Fruit fly (Drosophila melanogaster) whole organism, embryonic: ENCODE data around the gene Fum1.
A peak's percentile ranks its signal among the peaks of the same experiment; 100 is the strongest.

Experiments
- CG10543 ChIP-seq: fragments of 200-800 bp; sonication (Bioruptor generic); optimal IDR thresholded peaks from 3 replicates; lab custom pipeline; 2017; ENCODE audit warnings: missing biosample characterization, mild to moderate bottlenecking, missing genetic modification characterization, moderate library complexity
- CG10979 ChIP-seq: fragments of 200-800 bp; sonication (Bioruptor generic); optimal IDR thresholded peaks from 2 replicates; lab custom pipeline; 2018; ENCODE audit warnings: missing biosample characterization, mild to moderate bottlenecking, missing genetic modification characterization, moderate library complexity
- CG11247 ChIP-seq: fragments of 200-800 bp; sonication (Bioruptor generic); IDR thresholded peaks from 2 replicates; pipeline ENCODE4 v1.3.6; 2022; ENCODE audit warnings: missing biosample characterization, missing genetic modification characterization
- CG12104 ChIP-seq: fragments of 200-800 bp; sonication (Bioruptor generic); optimal IDR thresholded peaks from 3 replicates; lab custom pipeline; 2016; ENCODE audit warnings: missing biosample characterization, missing genetic modification characterization
- CG1233 ChIP-seq: fragments of 200-800 bp; sonication (Bioruptor generic); optimal IDR thresholded peaks from 4 replicates; lab custom pipeline; 2018; ENCODE audit warnings: missing biosample characterization, mild to moderate bottlenecking, missing genetic modification characterization
- CG12659 ChIP-seq: fragments of 200-800 bp; sonication (Bioruptor generic); optimal IDR thresholded peaks from 3 replicates; lab custom pipeline; 2017; ENCODE audit warnings: mild to moderate bottlenecking, missing biosample characterization, missing genetic modification reagents, missing genetic modification characterization
- CG13287 ChIP-seq: fragments of 200-800 bp; sonication (Bioruptor generic); IDR thresholded peaks from 2 replicates; pipeline ENCODE4 v1.3.6; 2022; ENCODE audit warnings: missing biosample characterization, missing genetic modification characterization; ENCODE audit not compliant: partially characterized antibody
- CG13894 ChIP-seq: fragments of 200-800 bp; sonication (Bioruptor generic); optimal IDR thresholded peaks from 3 replicates; lab custom pipeline; 2018; ENCODE audit warnings: missing biosample characterization, mild to moderate bottlenecking, missing genetic modification characterization, moderate library complexity
- CG14441 ChIP-seq: fragments of 200-800 bp; sonication (Bioruptor generic); IDR thresholded peaks from 2 replicates; pipeline ENCODE4 v1.3.6; 2022; ENCODE audit warnings: missing biosample characterization, missing genetic modification characterization
- CG1602 ChIP-seq: fragments of 200-800 bp; sonication (Bioruptor generic); optimal IDR thresholded peaks from 3 replicates; lab custom pipeline; 2016; ENCODE audit warnings: missing biosample characterization, missing genetic modification characterization
- CG1647 ChIP-seq: fragments of 200-800 bp; sonication (Bioruptor generic); optimal IDR thresholded peaks from 3 replicates; lab custom pipeline; 2016; ENCODE audit warnings: missing biosample characterization, missing genetic modification characterization
- CG17328 ChIP-seq: fragments of 200-800 bp; sonication (Bioruptor generic); IDR thresholded peaks from 2 replicates; pipeline ENCODE4 v1.3.6; 2022; ENCODE audit warnings: missing biosample characterization, missing genetic modification characterization
- CG17359 ChIP-seq: fragments of 200-800 bp; sonication (Bioruptor generic); optimal IDR thresholded peaks from 3 replicates; lab custom pipeline; 2018; ENCODE audit warnings: missing biosample characterization, mild to moderate bottlenecking, missing genetic modification characterization, moderate library complexity
- CG17612 ChIP-seq: fragments of 200-800 bp; sonication (Bioruptor generic); IDR thresholded peaks from 2 replicates; pipeline ENCODE4 v1.3.6; 2022; ENCODE audit warnings: missing biosample characterization, missing genetic modification characterization
- CG18619 ChIP-seq: fragments of 200-800 bp; sonication (Bioruptor generic); optimal IDR thresholded peaks from 3 replicates; lab custom pipeline; 2017; ENCODE audit warnings: missing biosample characterization, mild to moderate bottlenecking, missing genetic modification characterization
- CG30431 ChIP-seq: fragments of 200-800 bp; sonication (Bioruptor generic); optimal IDR thresholded peaks from 2 replicates; lab custom pipeline; 2017; ENCODE audit warnings: missing biosample characterization, missing genetic modification characterization
- CG34224 ChIP-seq: fragments of 200-800 bp; sonication (Bioruptor generic); IDR thresholded peaks from 3 replicates; pipeline ENCODE4 v1.3.6; 2022; ENCODE audit warnings: missing biosample characterization, missing genetic modification characterization; ENCODE audit not compliant: partially characterized antibody
- CG34422 ChIP-seq: fragments of 200-800 bp; sonication (Bioruptor generic); IDR thresholded peaks from 3 replicates; pipeline ENCODE4 v1.3.6; 2022; ENCODE audit warnings: missing biosample characterization, missing genetic modification characterization
- CG6254 ChIP-seq: fragments of 200-800 bp; sonication (Bioruptor generic); optimal IDR thresholded peaks from 3 replicates; lab custom pipeline; 2017; ENCODE audit warnings: mild to moderate bottlenecking, missing biosample characterization, missing genetic modification reagents, missing genetic modification characterization
- CG7928 ChIP-seq: fragments of 200-800 bp; sonication (Bioruptor generic); optimal IDR thresholded peaks from 2 replicates; lab custom pipeline; 2017; ENCODE audit warnings: missing biosample characterization, mild to moderate bottlenecking, missing genetic modification characterization
- CG8388 ChIP-seq: fragments of 200-800 bp; sonication (Bioruptor generic); optimal IDR thresholded peaks from 2 replicates; lab custom pipeline; 2019; ENCODE audit warnings: missing biosample characterization, mild to moderate bottlenecking, missing genetic modification characterization, moderate library complexity
- CTCF ChIP-seq: fragments of 200-800 bp; sonication (Bioruptor generic); optimal IDR thresholded peaks from 2 replicates; lab custom pipeline; 2017; ENCODE audit warnings: missing biosample characterization, mild to moderate bottlenecking, missing genetic modification characterization, moderate library complexity
- D19B ChIP-seq: fragments of 200-800 bp; sonication (Bioruptor generic); optimal IDR thresholded peaks from 2 replicates; lab custom pipeline; 2017; ENCODE audit warnings: missing biosample characterization, mild to moderate bottlenecking, missing genetic modification characterization
- E2f1 ChIP-seq: fragments of 200-800 bp; sonication (Bioruptor generic); IDR thresholded peaks from 2 replicates; pipeline ENCODE4 v1.3.6; 2022; ENCODE audit warnings: missing biosample characterization, missing genetic modification characterization
- Fer2 ChIP-seq: fragments of 200-800 bp; sonication (Bioruptor generic); optimal IDR thresholded peaks from 2 replicates; lab custom pipeline; 2018; ENCODE audit warnings: missing biosample characterization, mild to moderate bottlenecking, missing genetic modification characterization, moderate library complexity
- Lpt ChIP-seq: fragments of >200 bp; optimal IDR thresholded peaks from 2 replicates; lab custom pipeline; 2018; ENCODE audit warnings: missing biosample characterization, missing genetic modification characterization
- NK7.1 ChIP-seq: fragments of 200-800 bp; sonication (Bioruptor generic); optimal IDR thresholded peaks from 3 replicates; lab custom pipeline; 2016; ENCODE audit warnings: missing biosample characterization, missing genetic modification characterization
- NfI ChIP-seq: fragments of 200-800 bp; sonication (Bioruptor generic); optimal IDR thresholded peaks from 3 replicates; lab custom pipeline; 2018; ENCODE audit warnings: missing biosample characterization, mild to moderate bottlenecking, missing genetic modification characterization, moderate library complexity
- Ravus ChIP-seq: fragments of 200-800 bp; sonication (Bioruptor generic); IDR thresholded peaks from 2 replicates; pipeline ENCODE4 v1.3.6; 2022; ENCODE audit warnings: missing biosample characterization, missing genetic modification characterization
- Trl ChIP-seq, 3 experiments: fragments of >200 bp in 2 of 3; fragments of 200-800 bp in 1 of 3; sonication (Bioruptor generic) in 1 of 3; optimal IDR thresholded peaks; 2 replicates in 1 of 3; 3 replicates in 2 of 3; lab custom pipeline; 2016 to 2017; ENCODE audit warnings: missing biosample characterization in 1 of 3, missing genetic modification characterization in 1 of 3
- ash1 ChIP-seq: fragments of 200-800 bp; sonication (Bioruptor generic); optimal IDR thresholded peaks from 2 replicates; lab custom pipeline; 2018; ENCODE audit warnings: missing biosample characterization, mild to moderate bottlenecking, missing genetic modification characterization
- btn ChIP-seq: fragments of 200-800 bp; sonication (Bioruptor generic); optimal IDR thresholded peaks from 2 replicates; lab custom pipeline; 2016; ENCODE audit warnings: missing biosample characterization, missing genetic modification characterization
- crc ChIP-seq: fragments of 200-800 bp; sonication (Bioruptor generic); optimal IDR thresholded peaks from 2 replicates; lab custom pipeline; 2016; ENCODE audit warnings: missing biosample characterization, missing genetic modification characterization
- cwo ChIP-seq: fragments of 200-800 bp; sonication (Bioruptor generic); optimal IDR thresholded peaks from 3 replicates; lab custom pipeline; 2017; ENCODE audit warnings: missing biosample characterization, missing genetic modification characterization, mild to moderate bottlenecking, moderate library complexity, missing genetic modification reagents
- dan ChIP-seq: fragments of 200-800 bp; sonication (Bioruptor generic); IDR thresholded peaks from 2 replicates; pipeline ENCODE4 v1.3.6; 2022; ENCODE audit warnings: missing biosample characterization, missing genetic modification characterization
- danr ChIP-seq: fragments of 200-800 bp; sonication (Bioruptor generic); IDR thresholded peaks from 2 replicates; pipeline ENCODE4 v1.3.6; 2022; ENCODE audit warnings: missing biosample characterization, missing genetic modification characterization
- disco-r ChIP-seq: fragments of 200-800 bp; sonication (Bioruptor generic); optimal IDR thresholded peaks from 2 replicates; lab custom pipeline; 2016; ENCODE audit warnings: missing biosample characterization, missing genetic modification characterization
- gfzf ChIP-seq: fragments of 200-800 bp; sonication (Bioruptor generic); optimal IDR thresholded peaks from 2 replicates; lab custom pipeline; 2016; ENCODE audit warnings: missing biosample characterization, mild to moderate bottlenecking, missing genetic modification characterization, moderate library complexity
- hb ChIP-seq: fragments of 200-800 bp; sonication (Bioruptor generic); IDR thresholded peaks from 3 replicates; pipeline ENCODE4 v1.3.6; 2022; ENCODE audit warnings: missing biosample characterization, missing genetic modification characterization; ENCODE audit not compliant: partially characterized antibody
- jigr1 ChIP-seq: fragments of 200-800 bp; sonication (Bioruptor generic); IDR thresholded peaks from 3 replicates; pipeline ENCODE4 v1.3.6; 2022; ENCODE audit warnings: missing biosample characterization, missing genetic modification characterization
- org-1 ChIP-seq: fragments of 200-800 bp; sonication (Bioruptor generic); optimal IDR thresholded peaks from 2 replicates; lab custom pipeline; 2017; ENCODE audit warnings: missing biosample characterization, missing genetic modification characterization
- pfk ChIP-seq: fragments of 200-800 bp; sonication (Bioruptor generic); optimal IDR thresholded peaks from 2 replicates; lab custom pipeline; 2018; ENCODE audit warnings: missing biosample characterization, mild to moderate bottlenecking, missing genetic modification characterization, moderate library complexity
- pho ChIP-seq: fragments of 200-800 bp; sonication (Bioruptor generic); optimal IDR thresholded peaks from 2 replicates; lab custom pipeline; 2016; ENCODE audit warnings: missing biosample characterization, missing genetic modification characterization
- pzg ChIP-seq: fragments of 200-800 bp; sonication (Bioruptor generic); optimal IDR thresholded peaks from 3 replicates; lab custom pipeline; 2018; ENCODE audit warnings: missing biosample characterization, mild to moderate bottlenecking, missing genetic modification characterization, moderate library complexity
- run ChIP-seq: fragments of 200-800 bp; sonication (Bioruptor generic); optimal IDR thresholded peaks from 3 replicates; lab custom pipeline; 2018; ENCODE audit warnings: missing biosample characterization, mild to moderate bottlenecking, missing genetic modification characterization
- sc ChIP-seq, 3 experiments: fragments of >200 bp in 2 of 3; fragments of 200-800 bp in 1 of 3; sonication (Bioruptor generic) in 1 of 3; optimal IDR thresholded peaks; 2 replicates in 2 of 3; 3 replicates in 1 of 3; lab custom pipeline; 2017; ENCODE audit warnings: mild to moderate bottlenecking in 1 of 3, missing biosample characterization in 1 of 3, missing genetic modification characterization in 1 of 3, missing genetic modification reagents in 1 of 3
- slou ChIP-seq: fragments of 200-800 bp; sonication (Bioruptor generic); optimal IDR thresholded peaks from 3 replicates; lab custom pipeline; 2016; ENCODE audit warnings: missing biosample characterization, missing genetic modification characterization
- toy ChIP-seq: fragments of 200-800 bp; sonication (Bioruptor generic); IDR thresholded peaks from 2 replicates; pipeline ENCODE4 v1.3.6; 2022; ENCODE audit warnings: missing biosample characterization, missing genetic modification characterization
- usp ChIP-seq: fragments of >200 bp; optimal IDR thresholded peaks from 2 replicates; lab custom pipeline; 2017; ENCODE audit warnings: missing biosample characterization, missing genetic modification characterization
- wor ChIP-seq: fragments of 200-800 bp; sonication (Bioruptor generic); IDR thresholded peaks from 2 replicates; pipeline ENCODE4 v1.3.6; 2022; ENCODE audit warnings: missing biosample characterization, missing genetic modification characterization
- zf30C ChIP-seq: fragments of 200-800 bp; sonication (Bioruptor generic); optimal IDR thresholded peaks from 3 replicates; lab custom pipeline; 2018; ENCODE audit warnings: missing biosample characterization, mild to moderate bottlenecking, missing genetic modification characterization

Gene Fum1

dm6 chrX:6696467-6696866, 18.2 kb downstream of the Fum1 start (continued):
- TF ChIP-seq sc (optimal IDR thresholded peaks at IDR 0.05; lab: Kevin White, UChicago), result no peak
- TF ChIP-seq sc (GFP tag; optimal IDR thresholded peaks at IDR 0.05; lab: Kevin White, UChicago), result no peak
- peak; percentile 57 for TF ChIP-seq CG8388 (GFP tag; lab: Kevin White, UChicago)
- peak; percentile 64 for TF ChIP-seq CG10979 (tag; lab: Kevin White, UChicago)
- peak; percentile 44 for TF ChIP-seq CG12104
- TF ChIP-seq CG1647, result peak; percentile 39
- no peak for TF ChIP-seq CG34422
- TF ChIP-seq Trl (optimal IDR thresholded peaks at IDR 0.05; lab: Kevin White, UChicago), result no peak
- peak; percentile 28 for TF ChIP-seq Trl (GFP tag; optimal IDR thresholded peaks at IDR 0.05; lab: Kevin White, UChicago)
- no peak for TF ChIP-seq CG7928 (GFP tag; lab: Kevin White, UChicago)
- no peak for TF ChIP-seq hb (GFP tag; lab: Robert Waterston, UW)
- TF ChIP-seq pho (GFP tag; lab: Kevin White, UChicago), result peak; percentile 63
- TF ChIP-seq jigr1 (GFP tag; lab: Robert Waterston, UW), result 0 out of 3 replicates have a peak, but pooled peaks have one; percentile 24
- no peak for TF ChIP-seq CG17612 (GFP tag; lab: Robert Waterston, UW)
- TF ChIP-seq ash1 (GFP tag; lab: Kevin White, UChicago), result no peak
- peak; percentile 64 for TF ChIP-seq cwo (GFP tag; lab: Kevin White, UChicago)
- peak; percentile 17 for TF ChIP-seq pfk (GFP tag; lab: Kevin White, UChicago)
- peak; percentile 5 for TF ChIP-seq slou
- no peak for TF ChIP-seq zf30C (GFP tag; lab: Kevin White, UChicago)
- TF ChIP-seq CG1233 (GFP tag; lab: Kevin White, UChicago), result peak; percentile 45
- TF ChIP-seq Lpt, result no peak
- peak; percentile 51 for TF ChIP-seq CG6254 (GFP tag; lab: Kevin White, UChicago)
- TF ChIP-seq CG30431 (GFP tag; lab: Kevin White, UChicago), result peak; percentile 42
- no peak for TF ChIP-seq usp (GFP tag; lab: Kevin White, UChicago)
- peak; percentile 13 for TF ChIP-seq CTCF (GFP tag; lab: Kevin White, UChicago)
- peak; percentile 35 for TF ChIP-seq Ravus (GFP tag; lab: Robert Waterston, UW)
- no peak for TF ChIP-seq CG13287 (GFP tag; lab: Robert Waterston, UW)
- peak; percentile 82 for TF ChIP-seq CG13894
- TF ChIP-seq CG10543 (GFP tag; lab: Kevin White, UChicago), result peak; percentile 85
- peak; percentile 8 for TF ChIP-seq CG1602 (GFP tag; lab: Kevin White, UChicago)
- TF ChIP-seq disco-r (GFP tag; lab: Kevin White, UChicago), result peak; percentile 29
- TF ChIP-seq run (tag; lab: Kevin White, UChicago), result peak; percentile 45
- TF ChIP-seq CG34224 (GFP tag; lab: Robert Waterston, UW), result no peak
- peak; percentile 41; the same call in 1 of the 2 replicates for TF ChIP-seq CG11247 (GFP tag; lab: Robert Waterston, UW)
- peak; percentile 56 for TF ChIP-seq E2f1 (GFP tag; lab: Robert Waterston, UW)
- no peak for TF ChIP-seq btn (GFP tag; lab: Kevin White, UChicago)
- TF ChIP-seq pzg (GFP tag; lab: Kevin White, UChicago), result no peak
- peak; percentile 72 for TF ChIP-seq CG12659 (GFP tag; lab: Kevin White, UChicago)
- TF ChIP-seq crc (GFP tag; lab: Kevin White, UChicago), result peak; percentile 48
- TF ChIP-seq CG18619, result peak; percentile 58
- no peak for TF ChIP-seq danr (GFP tag; lab: Robert Waterston, UW)
- TF ChIP-seq CG17359, result peak; percentile 62
- peak; percentile 72 for TF ChIP-seq NfI (GFP tag; lab: Kevin White, UChicago)
- 0 out of 2 replicates have a peak, but pooled peaks have one; percentile 16 for TF ChIP-seq wor (GFP tag; lab: Robert Waterston, UW)
- TF ChIP-seq toy (GFP tag; lab: Robert Waterston, UW), result no peak
- no peak for TF ChIP-seq NK7.1 (GFP tag; lab: Kevin White, UChicago)
- peak; percentile 50 for TF ChIP-seq Fer2 (tag; lab: Kevin White, UChicago)
- no peak for TF ChIP-seq dan
- TF ChIP-seq CG14441 (GFP tag; lab: Robert Waterston, UW), result peak; percentile 85
- peak; percentile 68 for TF ChIP-seq org-1 (GFP tag; lab: Kevin White, UChicago)
- TF ChIP-seq D19B (GFP tag; lab: Kevin White, UChicago), result peak; percentile 59
- TF ChIP-seq gfzf, result no peak
- TF ChIP-seq CG17328, result peak; percentile 62
